Fruit fly (Drosophila melanogaster): ENCODE results near the gene Edg78E.

- TF ChIP-seq EcR (GFP tag; optimal IDR thresholded peaks at IDR 0.05) (no peak), CG13204 (GFP tag; optimal IDR thresholded peaks at IDR 0.05) (no peak), CG14655 (GFP tag; optimal IDR thresholded peaks at IDR 0.05) (no peak), CG8159 (tag; optimal IDR thresholded peaks at IDR 0.05) (no peak), rn (GFP tag; IDR thresholded peaks at IDR 0.05) (no peak)
These were observed 37.5 kb upstream of the Edg78E start, which contains the start of gene Tsr1 for dm6 chr3L:21334999-21335631.
